Worm (Caenorhabditis elegans) whole organism, L4 larva: ENCODE results near the gene Y17G7B.12.

ENCODE experiments used
- D1046.2 ChIP-seq: fragments of 200-800 bp; sonication (Bioruptor generic); IDR thresholded peaks from 2 replicates; pipeline ENCODE4 v1.3.6; 2022; ENCODE audit warnings: missing genetic modification characterization, missing compliant biosample characterization
- F26F4.8 ChIP-seq: fragments of 200-800 bp; sonication (Bioruptor generic); conservative IDR thresholded peaks from 2 replicates; pipeline ENCODE4 v1.3.6; 2022; ENCODE audit warnings: missing genetic modification characterization, missing compliant biosample characterization
- R02D3.7 ChIP-seq: fragments of 150-350 bp; sonication (generic microtip); optimal IDR thresholded peaks from 3 replicates; lab custom pipeline; 2014; ENCODE audit warnings: missing biosample characterization, missing genetic modification characterization
- T20F7.1 ChIP-seq: fragments of 200-800 bp; sonication (Bioruptor generic); optimal IDR thresholded peaks from 2 replicates; lab custom pipeline; 2018; ENCODE audit warnings: mild to moderate bottlenecking, missing genetic modification characterization, missing compliant biosample characterization
- T26A8.4 ChIP-seq: fragments of 200-800 bp; sonication (Bioruptor generic); IDR thresholded peaks from 2 replicates; pipeline ENCODE4 v1.3.6; 2022; ENCODE audit warnings: missing genetic modification characterization, missing compliant biosample characterization
- Y105C5A.15 ChIP-seq: fragments of 200-800 bp; sonication (Bioruptor generic); IDR thresholded peaks from 2 replicates; pipeline ENCODE4 v1.3.6; 2022; ENCODE audit warnings: missing genetic modification characterization, missing compliant biosample characterization
- Y48G9A.11 ChIP-seq: fragments of 200-800 bp; sonication (Bioruptor generic); IDR thresholded peaks from 2 replicates; pipeline ENCODE4 v1.3.6; 2022; ENCODE audit warnings: missing genetic modification reagents, missing genetic modification characterization, missing compliant biosample characterization
- Y75B8A.6 ChIP-seq: fragments of 200-800 bp; sonication (Bioruptor generic); IDR thresholded peaks from 2 replicates; pipeline ENCODE4 v1.3.6; 2022; ENCODE audit warnings: missing genetic modification reagents, missing genetic modification characterization, missing compliant biosample characterization
- aha-1 ChIP-seq: fragments of 150-350 bp; peaks from one replicate; lab custom pipeline; 2014; ENCODE audit warnings: missing biosample characterization, missing genetic modification characterization
- ceh-32 ChIP-seq: sonication (generic microtip); optimal IDR thresholded peaks from 2 replicates; lab custom pipeline; 2016; ENCODE audit warnings: mild to moderate bottlenecking, missing genetic modification characterization, missing compliant biosample characterization; ENCODE audit not compliant: poor library complexity
- ceh-44 ChIP-seq: fragments of 200-800 bp; sonication (Bioruptor generic); IDR thresholded peaks from 2 replicates; pipeline ENCODE4 v1.3.6; 2022; ENCODE audit warnings: missing genetic modification reagents, missing genetic modification characterization, missing compliant biosample characterization
- ceh-62 ChIP-seq: sonication (generic microtip); optimal IDR thresholded peaks from 2 replicates; lab custom pipeline; 2017; ENCODE audit warnings: missing biosample characterization, missing genetic modification characterization
- ctbp-1 ChIP-seq: fragments of 200-800 bp; sonication (Bioruptor generic); IDR thresholded peaks from 2 replicates; pipeline ENCODE4 v1.3.6; 2022; ENCODE audit warnings: missing genetic modification reagents, missing genetic modification characterization, missing compliant biosample characterization
- dmd-6 ChIP-seq: fragments of 200-800 bp; sonication (Bioruptor generic); IDR thresholded peaks from 2 replicates; pipeline ENCODE4 v1.3.6; 2022; ENCODE audit warnings: missing genetic modification reagents, missing genetic modification characterization, missing compliant biosample characterization
- egl-43 ChIP-seq: fragments of 200-800 bp; sonication (Bioruptor generic); IDR thresholded peaks from 2 replicates; pipeline ENCODE4 v1.3.6; 2022; ENCODE audit warnings: missing genetic modification reagents, missing genetic modification characterization, missing compliant biosample characterization
- gei-8 ChIP-seq: fragments of 200-800 bp; sonication (Bioruptor generic); optimal IDR thresholded peaks from 2 replicates; lab custom pipeline; 2018; ENCODE audit warnings: mild to moderate bottlenecking, missing genetic modification characterization, missing compliant biosample characterization
- hlh-11 ChIP-seq: fragments of 200-800 bp; sonication (Bioruptor generic); optimal IDR thresholded peaks from 2 replicates; lab custom pipeline; 2018; ENCODE audit warnings: mild to moderate bottlenecking, missing genetic modification characterization, missing compliant biosample characterization
- jun-1 ChIP-seq: fragments of 150-350 bp; optimal IDR thresholded peaks from 2 replicates; lab custom pipeline; 2014; ENCODE audit warnings: missing biosample characterization, missing genetic modification reagents, missing genetic modification characterization
- lin-15B ChIP-seq: fragments of 150-350 bp; sonication (generic microtip); optimal IDR thresholded peaks from 3 replicates; lab custom pipeline; 2014; ENCODE audit warnings: missing biosample characterization, missing genetic modification characterization
- lin-29 ChIP-seq: fragments of 200-800 bp; sonication (Bioruptor generic); IDR thresholded peaks from 2 replicates; pipeline ENCODE4 v1.3.6; 2022; ENCODE audit warnings: missing genetic modification reagents, missing genetic modification characterization, missing compliant biosample characterization
- lir-3 ChIP-seq: sonication (generic microtip); optimal IDR thresholded peaks from 2 replicates; lab custom pipeline; 2016; ENCODE audit warnings: mild to moderate bottlenecking, missing genetic modification characterization, missing compliant biosample characterization
- madf-5 ChIP-seq, 2 experiments: fragments of 200-800 bp; sonication (Bioruptor generic); IDR thresholded peaks; 2 replicates each; pipeline ENCODE4 v1.3.6; 2022; ENCODE audit warnings: missing compliant biosample characterization in 2 of 2, missing genetic modification characterization in 2 of 2
- mep-1 ChIP-seq: fragments of 150-350 bp; sonication (generic microtip); optimal IDR thresholded peaks from 3 replicates; lab custom pipeline; 2014; ENCODE audit warnings: missing biosample characterization, missing genetic modification characterization
- mes-2 ChIP-seq: sonication (generic microtip); optimal IDR thresholded peaks from 2 replicates; lab custom pipeline; 2016; ENCODE audit warnings: missing genotype, mild to moderate bottlenecking, missing genetic modification characterization, missing compliant biosample characterization; ENCODE audit not compliant: poor library complexity, severe bottlenecking
- mxl-3 ChIP-seq: fragments of 200-800 bp; sonication (Bioruptor generic); optimal IDR thresholded peaks from 2 replicates; lab custom pipeline; 2018; ENCODE audit warnings: mild to moderate bottlenecking, missing genetic modification characterization, missing compliant biosample characterization
- nhr-11 ChIP-seq: fragments of 150-350 bp; optimal IDR thresholded peaks from 2 replicates; lab custom pipeline; 2014; ENCODE audit warnings: missing biosample characterization, missing genetic modification characterization
- nhr-28 ChIP-seq: fragments of 150-350 bp; optimal IDR thresholded peaks from 2 replicates; lab custom pipeline; 2014; ENCODE audit warnings: missing biosample characterization, missing genetic modification characterization
- nhr-41 ChIP-seq: fragments of 200-800 bp; sonication (Bioruptor generic); IDR thresholded peaks from 2 replicates; pipeline ENCODE4 v1.3.6; 2022; ENCODE audit warnings: missing genetic modification reagents, missing genetic modification characterization, missing compliant biosample characterization
- pqm-1 ChIP-seq: sonication (generic microtip); optimal IDR thresholded peaks from 2 replicates; lab custom pipeline; 2017; ENCODE audit warnings: missing biosample characterization, missing genetic modification characterization
- rbr-2 ChIP-seq: sonication (generic microtip); optimal IDR thresholded peaks from 2 replicates; lab custom pipeline; 2016; ENCODE audit warnings: missing genotype, missing genetic modification characterization, missing compliant biosample characterization
- saeg-2 ChIP-seq: fragments of 200-800 bp; sonication (Bioruptor generic); IDR thresholded peaks from 2 replicates; pipeline ENCODE4 v1.3.6; 2022; ENCODE audit warnings: missing genetic modification reagents, missing genetic modification characterization, missing compliant biosample characterization
- set-16 ChIP-seq: fragments of 200-800 bp; sonication (Bioruptor generic); IDR thresholded peaks from 2 replicates; pipeline ENCODE4 v1.3.6; 2022; ENCODE audit warnings: missing genetic modification reagents, missing genetic modification characterization, missing compliant biosample characterization
- snpc-1.2 ChIP-seq: fragments of 200-800 bp; sonication (Bioruptor generic); IDR thresholded peaks from 2 replicates; pipeline ENCODE4 v1.3.6; 2022; ENCODE audit warnings: missing genetic modification reagents, missing genetic modification characterization, missing compliant biosample characterization
- spr-3 ChIP-seq: fragments of 200-800 bp; sonication (Bioruptor generic); optimal IDR thresholded peaks from 2 replicates; lab custom pipeline; 2018; ENCODE audit warnings: mild to moderate bottlenecking, missing genetic modification characterization, missing compliant biosample characterization
- unc-62 ChIP-seq, 3 experiments: fragments of 150-350 bp in 1 of 3; sonication (generic microtip); optimal IDR thresholded peaks in 2 of 3; peaks in 1 of 3; 1 replicate in 1 of 3; 2 replicates in 2 of 3; lab custom pipeline; 2014 to 2017; ENCODE audit warnings: missing biosample characterization in 3 of 3, missing genetic modification characterization in 3 of 3, missing genetic modification reagents in 3 of 3, missing genotype in 1 of 3

Y17G7B.12 gene

ce11 chrII:11974048-11974995 is 49.3 kb upstream of the Y17G7B.12 start (continued):
- TF ChIP-seq Y75B8A.6 (GFP tag; lab: Robert Waterston, UW) (no peak), Y48G9A.11 (GFP tag; lab: Robert Waterston, UW) (peak; percentile 35; the same call in 1 of the 2 replicates), nhr-11 (tag; lab: Kevin White, UChicago) (no peak), hlh-11 (tag; lab: Kevin White, UChicago) (peak; percentile 50), ceh-62 (no peak), jun-1 (tag; lab: Kevin White, UChicago) (no peak), lin-29 (GFP tag; lab: Robert Waterston, UW) (peak; percentile 49; the same call in 1 of the 2 replicates), mep-1 (tag; lab: Kevin White, UChicago) (peak; percentile 51), ctbp-1 (peak; percentile 6), dmd-6 (GFP tag; lab: Robert Waterston, UW) (no peak; the same call in 1 of the 2 replicates), spr-3 (GFP tag; lab: Kevin White, UChicago) (no peak), madf-5 (GFP tag; IDR thresholded peaks at IDR 0.05; lab: Robert Waterston, UW) (0 out of 4 replicates have a peak, but pooled peaks of 1 of the 2 experiments have one; percentile 59), snpc-1.2 (0 out of 2 replicates have a peak, but pooled peaks have one; percentile 33), gei-8 (GFP tag; lab: Kevin White, UChicago) (no peak), aha-1 (tag; lab: Kevin White, UChicago) (peak; percentile 96), lir-3 (tag; lab: Kevin White, UChicago) (no peak), egl-43 (GFP tag; lab: Robert Waterston, UW) (peak; percentile 67), rbr-2 (tag; lab: Kevin White, UChicago) (peak; percentile 41), set-16 (no peak), nhr-28 (tag; lab: Kevin White, UChicago) (no peak), nhr-41 (GFP tag; lab: Robert Waterston, UW) (no peak), T26A8.4 (GFP tag; lab: Robert Waterston, UW) (peak; percentile 67), ceh-44 (GFP tag; lab: Robert Waterston, UW) (no peak), R02D3.7 (tag; lab: Kevin White, UChicago) (no peak), saeg-2 (GFP tag; lab: Robert Waterston, UW) (peak; percentile 40; the same call in 1 of the 2 replicates), mxl-3 (GFP tag; lab: Kevin White, UChicago) (no peak), T20F7.1 (peak; percentile 25)
- TF ChIP-seq, all 104 proteins: peak for 36

- TF ChIP-seq aha-1 (tag; lab: Kevin White, UChicago) (peak; percentile 93), saeg-2 (GFP tag; lab: Robert Waterston, UW) (no peak), nhr-11 (tag; lab: Kevin White, UChicago) (no peak), mes-2 (tag; lab: Kevin White, UChicago) (peak; percentile 23), F26F4.8 (GFP tag; lab: Robert Waterston, UW) (no peak), lin-15B (no peak), unc-62 (GFP tag; optimal IDR thresholded peaks at IDR 0.05 in 1 of 2; lab: Kevin White, UChicago) (peak in 1 of 2 experiments; percentile 91), unc-62 (tag; optimal IDR thresholded peaks at IDR 0.05; lab: Kevin White, UChicago) (no peak), Y105C5A.15 (GFP tag; lab: Robert Waterston, UW) (no peak), spr-3 (GFP tag; lab: Kevin White, UChicago) (no peak), D1046.2 (GFP tag; lab: Robert Waterston, UW) (0 out of 2 replicates have a peak, but pooled peaks have one; percentile 7), pqm-1 (tag; lab: Kevin White, UChicago) (no peak), ceh-32 (tag; lab: Kevin White, UChicago) (no peak)
These were observed 46.9 kb upstream of the Y17G7B.12 start for ce11 chrII:11976727-11977259.
